Fruit fly (Drosophila melanogaster) whole organism, prepupa: ENCODE data around the gene CG31220.

Source experiments
- CG10631 ChIP-seq: fragments of 200-800 bp; sonication (Bioruptor generic); optimal IDR thresholded peaks from 2 replicates; lab custom pipeline; 2016; ENCODE audit warnings: missing biosample characterization, missing genetic modification characterization
- CG11902 ChIP-seq: fragments of 200-800 bp; sonication (Bioruptor generic); optimal IDR thresholded peaks from 3 replicates; lab custom pipeline; 2016; ENCODE audit warnings: missing biosample characterization, missing genetic modification characterization
- CG15336 ChIP-seq: fragments of 200-800 bp; sonication (Bioruptor generic); IDR thresholded peaks from 2 replicates; pipeline ENCODE4 v1.3.6; 2022; ENCODE audit warnings: missing biosample characterization, missing genetic modification characterization
- CG16779 ChIP-seq: fragments of 200-800 bp; sonication (Bioruptor generic); optimal IDR thresholded peaks from 3 replicates; lab custom pipeline; 2017; ENCODE audit warnings: missing biosample characterization, mild to moderate bottlenecking, missing genetic modification characterization
- CG8119 ChIP-seq: fragments of 200-800 bp; sonication (Bioruptor generic); IDR thresholded peaks from 3 replicates; pipeline ENCODE4 v1.3.6; 2022; ENCODE audit warnings: missing biosample characterization, missing genetic modification characterization
- CG8319 ChIP-seq: fragments of 200-800 bp; sonication (Bioruptor generic); optimal IDR thresholded peaks from 3 replicates; lab custom pipeline; 2016; ENCODE audit warnings: missing biosample characterization, missing genetic modification characterization
- Eip78C ChIP-seq: fragments of 200-800 bp; sonication (Bioruptor generic); peaks from one replicate; lab custom pipeline; 2016; ENCODE audit warnings: missing biosample characterization, missing genetic modification characterization
- Ets21C ChIP-seq: fragments of 200-800 bp; sonication (Bioruptor generic); optimal IDR thresholded peaks from 3 replicates; lab custom pipeline; 2016; ENCODE audit warnings: missing biosample characterization, missing genetic modification characterization
- Smox ChIP-seq: fragments of 200-800 bp; sonication (Bioruptor generic); optimal IDR thresholded peaks from 3 replicates; lab custom pipeline; 2016; ENCODE audit warnings: missing biosample characterization, missing genetic modification characterization
- Sox14 ChIP-seq: fragments of 200-800 bp; sonication (Bioruptor generic); optimal IDR thresholded peaks from 3 replicates; lab custom pipeline; 2016; ENCODE audit warnings: missing biosample characterization, missing genetic modification characterization
- acj6 ChIP-seq: fragments of 200-800 bp; sonication (Bioruptor generic); optimal IDR thresholded peaks from 3 replicates; lab custom pipeline; 2016; ENCODE audit warnings: missing biosample characterization, missing genetic modification characterization
- fd59A ChIP-seq: fragments of 200-800 bp; sonication (Bioruptor generic); optimal IDR thresholded peaks from 2 replicates; lab custom pipeline; 2017; ENCODE audit warnings: missing biosample characterization, mild to moderate bottlenecking, missing genetic modification characterization, missing genetic modification reagents
- salr ChIP-seq, 2 experiments: fragments of 200-800 bp; sonication (Bioruptor generic); optimal IDR thresholded peaks; 3 replicates each; lab custom pipeline; 2016 to 2018; ENCODE audit warnings: missing biosample characterization in 2 of 2, missing genetic modification characterization in 2 of 2, mild to moderate bottlenecking in 1 of 2
- ss ChIP-seq, 2 experiments: fragments of 200-800 bp; sonication (Bioruptor generic); optimal IDR thresholded peaks; 2 replicates in 1 of 2; 3 replicates in 1 of 2; lab custom pipeline; 2017 to 2018; ENCODE audit warnings: mild to moderate bottlenecking in 2 of 2, missing biosample characterization in 2 of 2, missing genetic modification characterization in 2 of 2, moderate library complexity in 1 of 2

dm6 chr3R:19650718-19651117 is 2.4 kb downstream of the CG31220 start, which contains the start of gene CG31219:
- TF ChIP-seq fd59A (GFP tag; lab: Kevin White, UChicago) (no peak), Eip78C (GFP tag; lab: Kevin White, UChicago) (no peak), CG10631 (GFP tag; lab: Kevin White, UChicago) (no peak), CG11902 (no peak), CG16779 (tag; lab: Kevin White, UChicago) (no peak), Smox (GFP tag; lab: Kevin White, UChicago) (no peak), CG8319 (GFP tag; lab: Kevin White, UChicago) (no peak), acj6 (GFP tag; lab: Kevin White, UChicago) (no peak), salr (GFP tag; optimal IDR thresholded peaks at IDR 0.05; lab: Kevin White, UChicago) (no peak), Sox14 (GFP tag; lab: Kevin White, UChicago) (no peak), Ets21C (GFP tag; lab: Kevin White, UChicago) (no peak), CG8119 (GFP tag; lab: Robert Waterston, UW) (no peak), ss (GFP tag; optimal IDR thresholded peaks at IDR 0.05; lab: Kevin White, UChicago) (no peak), CG15336 (GFP tag; lab: Robert Waterston, UW) (no peak)
